Worm (Caenorhabditis elegans) whole organism, early embryonic: ENCODE data around the gene lury-1.

Experiments used
- aly-1 ChIP-seq: sonication (generic microtip); optimal IDR thresholded peaks from 2 replicates; lab custom pipeline; 2016; ENCODE audit warnings: missing genetic modification characterization, missing compliant biosample characterization
- ama-1 ChIP-seq: fragments of 150-350 bp; optimal IDR thresholded peaks from 2 replicates; lab custom pipeline; 2014
- flt-1 ChIP-seq: fragments of 200-800 bp; sonication (Bioruptor generic); IDR thresholded peaks from 2 replicates; pipeline ENCODE4 v1.3.6; 2022; ENCODE audit warnings: missing genetic modification characterization, missing compliant biosample characterization

- TF ChIP-seq aly-1 (tag; lab: Kevin White, UChicago) (no peak), ama-1 (lab: Kevin White, UChicago) (no peak), flt-1 (no peak)
Observed at ce11 chrIII:12159208-12159607, 27.0 kb upstream of the lury-1 start.
